Worm (Caenorhabditis elegans): ENCODE results near the gene prp-18.

ce11 chrIV:9852250-9852649 lies 31.9 kb downstream of the prp-18 start, which contains the start of gene ssq-1:
- TF ChIP-seq snpc-4 (tag; optimal IDR thresholded peaks at IDR 0.05) (no peak), egl-27 (tag; optimal IDR thresholded peaks at IDR 0.05) (no peak), nhr-77 (tag; optimal IDR thresholded peaks at IDR 0.05) (no peak), pqm-1 (tag; optimal IDR thresholded peaks at IDR 0.05) (no peak), sea-2 (GFP tag; optimal IDR thresholded peaks at IDR 0.05) (no peak), zag-1 (tag; optimal IDR thresholded peaks at IDR 0.05) (no peak), ztf-11 (tag; optimal IDR thresholded peaks at IDR 0.05) (no peak)

Data from whole organism, L3 larva.